Fruit fly (Drosophila melanogaster): ENCODE results near the gene Dph2.

The Dph2 gene

DNA sequence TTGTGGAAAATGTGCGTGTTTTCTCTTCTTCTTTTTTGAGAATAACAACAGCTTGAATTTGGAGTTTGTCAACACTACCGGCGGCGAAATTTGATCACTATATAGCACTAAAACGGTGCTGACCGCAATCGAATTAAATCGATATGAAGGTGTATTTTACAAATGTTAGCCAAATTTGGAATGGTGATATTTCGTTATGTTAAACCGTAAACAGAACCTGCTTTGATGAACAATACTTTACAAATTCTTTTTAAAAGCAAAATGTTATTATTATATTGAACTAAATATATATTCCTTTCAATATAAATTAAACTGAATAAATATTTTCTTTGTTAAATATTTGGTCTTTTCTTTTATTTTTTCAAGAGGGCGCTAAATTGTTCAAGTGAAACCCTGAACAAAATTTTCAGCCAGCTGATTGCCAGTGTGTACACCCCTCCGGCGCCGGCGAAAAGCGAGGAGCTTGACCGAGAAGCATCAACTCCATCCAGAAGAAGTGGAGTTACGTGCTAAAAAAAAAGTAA is 7.7 kb downstream of the Dph2 start, which contains the start of the genes Rrp6, CG33331 and CG33332 (continued):
- TF ChIP-seq repo (GFP tag; optimal IDR thresholded peaks at IDR 0.05): peak; percentile 22
- TF ChIP-seq ci (GFP tag; IDR thresholded peaks at IDR 0.05): peak; percentile 66; the same call in 1 of the 3 replicates
- TF ChIP-seq fd3F (GFP tag; optimal IDR thresholded peaks at IDR 0.05): peak; percentile 80
- no peak for TF ChIP-seq sc (optimal IDR thresholded peaks at IDR 0.05)
- peak; percentile 33 for TF ChIP-seq sc (GFP tag; optimal IDR thresholded peaks at IDR 0.05)
- TF ChIP-seq ara (GFP tag; IDR thresholded peaks at IDR 0.05): peak; percentile 31; the same call in 1 of the 2 replicates
- no peak for TF ChIP-seq wdn (GFP tag; IDR thresholded peaks at IDR 0.05)
- no peak for TF ChIP-seq NC2α (GFP tag; optimal IDR thresholded peaks at IDR 0.05)
- TF ChIP-seq tap (tag; optimal IDR thresholded peaks at IDR 0.05): no peak
- TF ChIP-seq maf-S (GFP tag; optimal IDR thresholded peaks at IDR 0.05): peak; percentile 61
- TF ChIP-seq CG15269 (tag; optimal IDR thresholded peaks at IDR 0.05): peak; percentile 79
- peak; percentile 67 for TF ChIP-seq bcd (GFP tag; optimal IDR thresholded peaks at IDR 0.05)
- TF ChIP-seq Optix (GFP tag; IDR thresholded peaks at IDR 0.05): no peak
- no peak for TF ChIP-seq CG1529 (GFP tag; optimal IDR thresholded peaks at IDR 0.05)
- no peak for TF ChIP-seq ftz-f1 (GFP tag; optimal IDR thresholded peaks at IDR 0.05)
- TF ChIP-seq D19A (tag; optimal IDR thresholded peaks at IDR 0.05): peak; percentile 64
- TF ChIP-seq Dip2 (GFP tag; IDR thresholded peaks at IDR 0.05): no peak
- no peak for TF ChIP-seq CG43689 (GFP tag; IDR thresholded peaks at IDR 0.05)
- no peak for TF ChIP-seq CG8924 (tag; optimal IDR thresholded peaks at IDR 0.05)
- no peak for TF ChIP-seq CkIIα-i1 (GFP tag; IDR thresholded peaks at IDR 0.05)
- 0 out of 3 replicates have a peak, but pooled peaks have one; percentile 44 for TF ChIP-seq hb (GFP tag; IDR thresholded peaks at IDR 0.05; ENCODE audit: partially characterized antibody)
- TF ChIP-seq slp2 (GFP tag; optimal IDR thresholded peaks at IDR 0.05): no peak
- TF ChIP-seq E2f1 (GFP tag; IDR thresholded peaks at IDR 0.05): peak; percentile 44; the same call in 1 of the 2 replicates
- no peak for TF ChIP-seq CG10321 (GFP tag; IDR thresholded peaks at IDR 0.05)
- peak; percentile 34; the same call in 1 of the 2 replicates for TF ChIP-seq Ada2b (GFP tag; IDR thresholded peaks at IDR 0.05)
- TF ChIP-seq CG30403 (GFP tag; optimal IDR thresholded peaks at IDR 0.05): peak; percentile 86
- peak; percentile 61 for TF ChIP-seq CG4424 (GFP tag; optimal IDR thresholded peaks at IDR 0.05)
- peak; percentile 87 for TF ChIP-seq CG17361 (GFP tag; IDR thresholded peaks at IDR 0.05)
- TF ChIP-seq Mad (GFP tag; optimal IDR thresholded peaks at IDR 0.05): peak; percentile 45
- TF ChIP-seq mld (GFP tag; IDR thresholded peaks at IDR 0.05; ENCODE audit: partially characterized antibody): no peak
- TF ChIP-seq NfI (GFP tag; optimal IDR thresholded peaks at IDR 0.05): peak; percentile 85
- no peak for TF ChIP-seq CG6254 (GFP tag; optimal IDR thresholded peaks at IDR 0.05)
- TF ChIP-seq CG1603 (tag; optimal IDR thresholded peaks at IDR 0.05): peak; percentile 69
- TF ChIP-seq gcm (GFP tag; optimal IDR thresholded peaks at IDR 0.05): no peak
- peak; percentile 61 for TF ChIP-seq CG11085 (GFP tag; IDR thresholded peaks at IDR 0.05)
- TF ChIP-seq sens-2 (GFP tag; IDR thresholded peaks at IDR 0.05): no peak
- TF ChIP-seq sim (GFP tag; IDR thresholded peaks at IDR 0.05): no peak
- TF ChIP-seq disco-r (GFP tag; optimal IDR thresholded peaks at IDR 0.05): no peak
- TF ChIP-seq CG2202 (tag; optimal IDR thresholded peaks at IDR 0.05): no peak
- peak; percentile 57 for TF ChIP-seq Dref (GFP tag; IDR thresholded peaks at IDR 0.05)
- TF ChIP-seq B-H1 (GFP tag; IDR thresholded peaks at IDR 0.05): no peak
- peak; percentile 85 for TF ChIP-seq CoRest (tag; optimal IDR thresholded peaks at IDR 0.05)
- no peak for TF ChIP-seq CG1832 (GFP tag; optimal IDR thresholded peaks at IDR 0.05)
- peak; percentile 32; the same call in 1 of the 2 replicates for TF ChIP-seq chm (GFP tag; IDR thresholded peaks at IDR 0.05)
- peak; percentile 55 for TF ChIP-seq CG4404 (GFP tag; IDR thresholded peaks at IDR 0.05)
- TF ChIP-seq Atf-2 (GFP tag; optimal IDR thresholded peaks at IDR 0.05): peak; percentile 35
- TF ChIP-seq CG14965 (GFP tag; optimal IDR thresholded peaks at IDR 0.05; ENCODE audit: borderline replicate concordance): no peak
- TF ChIP-seq unc-4 (GFP tag; IDR thresholded peaks at IDR 0.05; ENCODE audit: partially characterized antibody): peak; percentile 49
- TF ChIP-seq zfh2 (GFP tag; optimal IDR thresholded peaks at IDR 0.05): peak; percentile 76
- TF ChIP-seq fd102C (GFP tag; optimal IDR thresholded peaks at IDR 0.05): no peak
- no peak; the same call in 2 of the 3 replicates for TF ChIP-seq croc (GFP tag; conservative IDR thresholded peaks at IDR 0.05)

All from whole organism, embryonic.